Fruit fly (Drosophila melanogaster) whole organism, embryonic: ENCODE data around the gene Zn72D.

Experiments used
- Adf1 ChIP-seq: fragments of 200-800 bp; sonication (Bioruptor generic); IDR thresholded peaks from 2 replicates; pipeline ENCODE4 v1.3.6; 2022; ENCODE audit warnings: missing biosample characterization, missing genetic modification characterization
- Atf6 ChIP-seq: fragments of 200-800 bp; sonication (Bioruptor generic); IDR thresholded peaks from 2 replicates; pipeline ENCODE4 v1.3.6; 2022; ENCODE audit warnings: missing biosample characterization, missing genetic modification characterization
- Awh ChIP-seq: fragments of 200-800 bp; sonication (Bioruptor generic); IDR thresholded peaks from 2 replicates; pipeline ENCODE4, ENCODE4 v1.3.6; 2022; ENCODE audit warnings: missing biosample characterization, missing genetic modification characterization
- Blimp-1 ChIP-seq: fragments of 200-800 bp; sonication (Bioruptor generic); optimal IDR thresholded peaks from 3 replicates; lab custom pipeline; 2018; ENCODE audit warnings: missing biosample characterization, missing genetic modification characterization, mild to moderate bottlenecking, moderate library complexity, missing genetic modification reagents
- Bteb2 ChIP-seq: fragments of 200-800 bp; sonication (Bioruptor generic); optimal IDR thresholded peaks from 2 replicates; lab custom pipeline; 2016; ENCODE audit warnings: missing biosample characterization, missing genetic modification characterization
- CG10267 ChIP-seq: fragments of 200-800 bp; sonication (Bioruptor generic); optimal IDR thresholded peaks from 2 replicates; lab custom pipeline; 2018; ENCODE audit warnings: missing biosample characterization, mild to moderate bottlenecking, missing genetic modification characterization, moderate library complexity
- CG10959 ChIP-seq: fragments of 200-800 bp; sonication (Bioruptor generic); IDR thresholded peaks from 2 replicates; pipeline ENCODE4 v1.3.6; 2022; ENCODE audit warnings: missing biosample characterization, missing genetic modification characterization
- CG12104 ChIP-seq: fragments of 200-800 bp; sonication (Bioruptor generic); optimal IDR thresholded peaks from 3 replicates; lab custom pipeline; 2016; ENCODE audit warnings: missing biosample characterization, missing genetic modification characterization
- CG15269 ChIP-seq: fragments of 200-800 bp; sonication (Bioruptor generic); optimal IDR thresholded peaks from 2 replicates; lab custom pipeline; 2018; ENCODE audit warnings: missing biosample characterization, mild to moderate bottlenecking, missing genetic modification characterization, moderate library complexity
- CG15514 ChIP-seq: fragments of 200-800 bp; sonication (Bioruptor generic); optimal IDR thresholded peaks from 3 replicates; lab custom pipeline; 2017; ENCODE audit warnings: missing biosample characterization, missing genetic modification characterization, mild to moderate bottlenecking, moderate library complexity, missing genetic modification reagents
- CG18011 ChIP-seq: fragments of 200-800 bp; sonication (Bioruptor generic); optimal IDR thresholded peaks from 2 replicates; lab custom pipeline; 2017; ENCODE audit warnings: missing biosample characterization, missing genetic modification characterization, mild to moderate bottlenecking, moderate library complexity, missing genotype
- CG2120 ChIP-seq: fragments of 200-800 bp; sonication (Bioruptor generic); optimal IDR thresholded peaks from 3 replicates; lab custom pipeline; 2016; ENCODE audit warnings: missing biosample characterization, missing genetic modification characterization
- CG31441 ChIP-seq: fragments of 200-800 bp; sonication (Bioruptor generic); IDR thresholded peaks from 2 replicates; pipeline ENCODE4 v1.3.6; 2022; ENCODE audit warnings: missing biosample characterization, missing genetic modification characterization
- CG32532 ChIP-seq: fragments of 200-800 bp; sonication (Bioruptor generic); IDR thresholded peaks from 2 replicates; pipeline ENCODE4 v1.3.6; 2022; ENCODE audit warnings: missing biosample characterization, missing genetic modification characterization
- CG4617 ChIP-seq: fragments of 200-800 bp; sonication (Bioruptor generic); optimal IDR thresholded peaks from 3 replicates; lab custom pipeline; 2016; ENCODE audit warnings: missing biosample characterization, missing genetic modification characterization, borderline replicate concordance
- CG6654 ChIP-seq: fragments of 200-800 bp; sonication (Bioruptor generic); optimal IDR thresholded peaks from 2 replicates; lab custom pipeline; 2017; ENCODE audit warnings: missing biosample characterization, mild to moderate bottlenecking, missing genetic modification characterization
- CG7357 ChIP-seq: fragments of 200-800 bp; sonication (Bioruptor generic); IDR thresholded peaks from 3 replicates; pipeline ENCODE4 v1.3.6; 2022; ENCODE audit warnings: missing biosample characterization, missing genetic modification characterization
- CoRest ChIP-seq: fragments of 200-800 bp; sonication (Bioruptor generic); optimal IDR thresholded peaks from 3 replicates; lab custom pipeline; 2018; ENCODE audit warnings: missing biosample characterization, mild to moderate bottlenecking, missing genetic modification characterization, moderate library complexity
- D ChIP-seq, 2 experiments: fragments of 200-800 bp in 1 of 2; fragments of >200 bp in 1 of 2; sonication (Bioruptor generic) in 1 of 2; optimal IDR thresholded peaks; 2 replicates in 1 of 2; 3 replicates in 1 of 2; lab custom pipeline; 2017; ENCODE audit warnings: mild to moderate bottlenecking in 1 of 2, missing biosample characterization in 1 of 2, missing genetic modification characterization in 1 of 2, missing genetic modification reagents in 1 of 2
- Dref ChIP-seq: fragments of 200-800 bp; sonication (Bioruptor generic); IDR thresholded peaks from 2 replicates; pipeline ENCODE4 v1.3.6; 2022; ENCODE audit warnings: missing biosample characterization, missing genetic modification characterization
- HmgD ChIP-seq: fragments of 200-800 bp; sonication (Bioruptor generic); optimal IDR thresholded peaks from 3 replicates; lab custom pipeline; 2016; ENCODE audit warnings: missing biosample characterization, missing genetic modification characterization
- Lim3 ChIP-seq: fragments of 200-800 bp; sonication (Bioruptor generic); IDR thresholded peaks from 2 replicates; pipeline ENCODE4 v1.3.6; 2022; ENCODE audit warnings: missing biosample characterization, missing genetic modification characterization
- Oaz ChIP-seq: fragments of 200-800 bp; sonication (Bioruptor generic); IDR thresholded peaks from 2 replicates; pipeline ENCODE4 v1.3.6; 2022; ENCODE audit warnings: missing biosample characterization, missing genetic modification characterization
- Tbp ChIP-seq: fragments of >200 bp; optimal IDR thresholded peaks from 2 replicates; lab custom pipeline; 2018; ENCODE audit warnings: missing biosample characterization, missing genetic modification characterization
- ab ChIP-seq: fragments of 200-800 bp; sonication (Bioruptor generic); optimal IDR thresholded peaks from 2 replicates; lab custom pipeline; 2016; ENCODE audit warnings: missing biosample characterization, missing genetic modification characterization
- amos ChIP-seq: fragments of 200-800 bp; sonication (Bioruptor generic); IDR thresholded peaks from 2 replicates; pipeline ENCODE4 v1.3.6; 2022; ENCODE audit warnings: missing biosample characterization, missing genetic modification characterization; ENCODE audit not compliant: partially characterized antibody
- az2 ChIP-seq: fragments of 200-800 bp; sonication (Bioruptor generic); optimal IDR thresholded peaks from 3 replicates; lab custom pipeline; 2016; ENCODE audit warnings: missing biosample characterization, missing genetic modification characterization
- bigmax ChIP-seq: fragments of 200-800 bp; sonication (Bioruptor generic); optimal IDR thresholded peaks from 2 replicates; lab custom pipeline; 2018; ENCODE audit warnings: missing biosample characterization, mild to moderate bottlenecking, missing genetic modification characterization
- cato ChIP-seq: fragments of 200-800 bp; sonication (Bioruptor generic); optimal IDR thresholded peaks from 2 replicates; lab custom pipeline; 2016; ENCODE audit warnings: missing biosample characterization, missing genetic modification characterization, borderline replicate concordance
- corto ChIP-seq: fragments of 200-800 bp; sonication (Bioruptor generic); optimal IDR thresholded peaks from 2 replicates; lab custom pipeline; 2016; ENCODE audit warnings: missing biosample characterization, mild to moderate bottlenecking, missing genetic modification characterization, moderate library complexity
- crol ChIP-seq: fragments of 200-800 bp; sonication (Bioruptor generic); IDR thresholded peaks from 2 replicates; pipeline ENCODE4 v1.3.6; 2022; ENCODE audit warnings: missing biosample characterization, missing genetic modification characterization
- exex ChIP-seq: fragments of 200-800 bp; sonication (Bioruptor generic); optimal IDR thresholded peaks from 4 replicates; lab custom pipeline; 2018; ENCODE audit warnings: missing biosample characterization, mild to moderate bottlenecking, missing genetic modification characterization, moderate library complexity
- fd102C ChIP-seq: fragments of 200-800 bp; sonication (Bioruptor generic); optimal IDR thresholded peaks from 2 replicates; lab custom pipeline; 2018; ENCODE audit warnings: missing biosample characterization, mild to moderate bottlenecking, missing genetic modification characterization, moderate library complexity
- fd64A ChIP-seq: fragments of 200-800 bp; sonication (Bioruptor generic); optimal IDR thresholded peaks from 3 replicates; lab custom pipeline; 2018; ENCODE audit warnings: missing biosample characterization, mild to moderate bottlenecking, missing genetic modification characterization
- fru ChIP-seq: fragments of >200 bp; optimal IDR thresholded peaks from 2 replicates; lab custom pipeline; 2017
- hb ChIP-seq: fragments of 200-800 bp; sonication (Bioruptor generic); IDR thresholded peaks from 3 replicates; pipeline ENCODE4 v1.3.6; 2022; ENCODE audit warnings: missing biosample characterization, missing genetic modification characterization; ENCODE audit not compliant: partially characterized antibody
- her ChIP-seq: fragments of 200-800 bp; sonication (Bioruptor generic); optimal IDR thresholded peaks from 2 replicates; lab custom pipeline; 2016; ENCODE audit warnings: missing biosample characterization, missing genetic modification characterization
- hkb ChIP-seq, 2 experiments: fragments of 200-800 bp in 1 of 2; fragments of >200 bp in 1 of 2; sonication (Bioruptor generic) in 1 of 2; IDR thresholded peaks in 1 of 2; optimal IDR thresholded peaks in 1 of 2; 2 replicates each; pipeline versions ENCODE4 v1.3.6 to Lab custom; 2017 to 2022; ENCODE audit warnings: missing biosample characterization in 1 of 2, missing genetic modification characterization in 1 of 2
- luna ChIP-seq: fragments of 200-800 bp; sonication (Bioruptor generic); optimal IDR thresholded peaks from 2 replicates; lab custom pipeline; 2016; ENCODE audit warnings: missing biosample characterization, missing genetic modification characterization
- nom ChIP-seq: fragments of 200-800 bp; sonication (Bioruptor generic); optimal IDR thresholded peaks from 2 replicates; lab custom pipeline; 2017; ENCODE audit warnings: missing biosample characterization, missing genetic modification characterization, mild to moderate bottlenecking, moderate library complexity, missing genetic modification reagents
- pnt ChIP-seq: fragments of 200-800 bp; sonication (Bioruptor generic); optimal IDR thresholded peaks from 3 replicates; lab custom pipeline; 2016; ENCODE audit warnings: missing biosample characterization, missing genetic modification characterization
- row ChIP-seq: fragments of 200-800 bp; sonication (Bioruptor generic); IDR thresholded peaks from 3 replicates; pipeline ENCODE4 v1.3.6; 2022; ENCODE audit warnings: missing biosample characterization, missing genetic modification characterization
- schlank ChIP-seq: fragments of 200-800 bp; sonication (Bioruptor generic); optimal IDR thresholded peaks from 2 replicates; lab custom pipeline; 2018; ENCODE audit warnings: missing biosample characterization, mild to moderate bottlenecking, missing genetic modification characterization
- stc ChIP-seq: fragments of 200-800 bp; sonication (Bioruptor generic); IDR thresholded peaks from 2 replicates; pipeline ENCODE4 v1.3.6; 2022; ENCODE audit warnings: missing biosample characterization, missing genetic modification characterization
- sug ChIP-seq: fragments of 200-800 bp; optimal IDR thresholded peaks from 2 replicates; lab custom pipeline; 2019; ENCODE audit warnings: missing biosample characterization, mild to moderate bottlenecking, missing genetic modification characterization, moderate library complexity
- tna ChIP-seq: fragments of 200-800 bp; sonication (Bioruptor generic); IDR thresholded peaks from 2 replicates; pipeline ENCODE4 v1.3.6; 2022; ENCODE audit warnings: missing biosample characterization, missing genetic modification characterization; ENCODE audit not compliant: partially characterized antibody
- trem ChIP-seq: fragments of 200-800 bp; optimal IDR thresholded peaks from 3 replicates; lab custom pipeline; 2019; ENCODE audit warnings: missing biosample characterization, mild to moderate bottlenecking, missing genetic modification characterization, moderate library complexity
- ttk ChIP-seq: fragments of 200-800 bp; sonication (Bioruptor generic); IDR thresholded peaks from 2 replicates; pipeline ENCODE4 v2.1.2; 2022; ENCODE audit warnings: missing biosample characterization, missing genetic modification characterization

The Zn72D gene

DNA sequence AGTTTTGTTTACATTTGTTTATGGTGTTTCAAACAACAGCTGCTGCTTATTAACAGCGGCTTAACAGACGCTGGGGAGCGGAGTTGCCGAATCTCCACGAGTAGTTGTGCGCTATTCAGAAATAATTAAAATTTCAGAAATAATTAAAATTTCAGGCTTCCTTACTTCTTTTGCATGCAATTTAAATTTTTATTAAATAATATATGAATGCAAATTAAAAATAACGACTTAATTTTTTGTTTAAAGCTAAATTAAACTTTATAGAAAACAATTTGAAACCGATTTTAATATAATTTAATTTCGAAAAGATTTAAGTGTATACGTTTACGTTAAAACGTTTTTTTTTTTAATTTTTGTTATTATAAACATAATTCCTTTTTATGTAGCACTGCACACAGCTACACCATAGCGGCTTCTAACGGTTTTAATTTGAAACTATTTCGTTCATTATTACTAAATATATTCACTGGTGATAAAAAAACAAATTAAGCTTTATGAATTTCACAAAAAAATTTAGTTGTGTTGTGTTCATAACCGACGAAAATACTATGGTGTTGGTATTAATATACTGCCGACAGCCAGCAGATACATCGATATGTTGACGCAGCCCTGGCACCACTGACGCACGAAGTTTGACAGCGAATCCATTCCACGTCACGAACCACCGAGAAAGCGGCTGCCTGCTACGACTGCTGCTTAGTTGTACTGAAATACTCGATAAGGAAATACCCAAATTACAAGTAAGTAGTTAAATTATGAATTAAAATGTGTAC is 16.7 kb upstream of the Zn72D start, which contains the start of gene SsRbeta (continued):
- no peak for TF ChIP-seq CG6654 (GFP tag; lab: Kevin White, UChicago)
- no peak for TF ChIP-seq fru (lab: Kevin White, UChicago)
- no peak for TF ChIP-seq pnt (GFP tag; lab: Kevin White, UChicago)
- TF ChIP-seq schlank, result no peak
- peak; percentile 94 for TF ChIP-seq CG18011
- TF ChIP-seq CG12104, result peak; percentile 45
- TF ChIP-seq Bteb2 (GFP tag; lab: Kevin White, UChicago), result no peak
- TF ChIP-seq row (GFP tag; lab: Robert Waterston, UW), result peak; percentile 74
- peak; percentile 37; the same call in 1 of the 2 replicates for TF ChIP-seq tna (GFP tag; lab: Robert Waterston, UW)
- TF ChIP-seq fd64A (GFP tag; lab: Kevin White, UChicago), result no peak
- TF ChIP-seq amos (GFP tag; lab: Robert Waterston, UW), result peak; percentile 88; the same call in 1 of the 2 replicates
- peak; percentile 49 for TF ChIP-seq Blimp-1 (GFP tag; lab: Kevin White, UChicago)
- peak; percentile 72 for TF ChIP-seq Dref (GFP tag; lab: Robert Waterston, UW)
- TF ChIP-seq exex, result no peak
- peak; percentile 55 for TF ChIP-seq stc (GFP tag; lab: Robert Waterston, UW)
- TF ChIP-seq Lim3, result no peak
- TF ChIP-seq Tbp, result peak; percentile 33
- TF ChIP-seq CoRest (tag; lab: Kevin White, UChicago), result peak; percentile 46
- TF ChIP-seq hkb (optimal IDR thresholded peaks at IDR 0.05; lab: Kevin White, UChicago), result no peak
- peak; percentile 30 for TF ChIP-seq hkb (GFP tag; IDR thresholded peaks at IDR 0.05; lab: Robert Waterston, UW)
- no peak for TF ChIP-seq crol
- no peak for TF ChIP-seq HmgD (GFP tag; lab: Kevin White, UChicago)
- peak; percentile 34 for TF ChIP-seq CG10267 (tag; lab: Kevin White, UChicago)
- peak; percentile 85 for TF ChIP-seq CG32532 (GFP tag; lab: Robert Waterston, UW)
- no peak for TF ChIP-seq Atf6 (GFP tag; lab: Robert Waterston, UW)
- TF ChIP-seq luna, result no peak
- TF ChIP-seq bigmax (GFP tag; lab: Kevin White, UChicago), result peak; percentile 17
- TF ChIP-seq CG31441 (GFP tag; lab: Robert Waterston, UW), result peak; percentile 65
- no peak for TF ChIP-seq fd102C (GFP tag; lab: Kevin White, UChicago)
- no peak for TF ChIP-seq corto (GFP tag; lab: Kevin White, UChicago)
- no peak for TF ChIP-seq CG2120 (GFP tag; lab: Kevin White, UChicago)
- TF ChIP-seq CG15269 (tag; lab: Kevin White, UChicago), result peak; percentile 36
- peak; percentile 79 for TF ChIP-seq CG15514
- no peak for TF ChIP-seq CG10959 (GFP tag; lab: Robert Waterston, UW)
- peak; percentile 61; the same call in 1 of the 3 replicates for TF ChIP-seq hb
- TF ChIP-seq CG4617 (GFP tag; lab: Kevin White, UChicago), result no peak
- peak; percentile 76 for TF ChIP-seq Awh
- TF ChIP-seq nom (GFP tag; lab: Kevin White, UChicago), result no peak
- no peak for TF ChIP-seq her (GFP tag; lab: Kevin White, UChicago)
- no peak for TF ChIP-seq Adf1
- no peak for TF ChIP-seq cato (GFP tag; lab: Kevin White, UChicago)
- no peak for TF ChIP-seq Oaz (GFP tag; lab: Robert Waterston, UW)
- 0 out of 3 replicates have a peak, but pooled peaks have one; percentile 6 for TF ChIP-seq CG7357 (GFP tag; lab: Robert Waterston, UW)
- peak; percentile 43 for TF ChIP-seq trem
- TF ChIP-seq ab (GFP tag; lab: Kevin White, UChicago), result no peak
- TF ChIP-seq D (optimal IDR thresholded peaks at IDR 0.05; lab: Kevin White, UChicago), result no peak
- no peak for TF ChIP-seq D (GFP tag; optimal IDR thresholded peaks at IDR 0.05; lab: Kevin White, UChicago)
- TF ChIP-seq az2 (GFP tag; lab: Kevin White, UChicago), result no peak
- TF ChIP-seq ttk (GFP tag; lab: Robert Waterston, UW), result peak; percentile 50
- TF ChIP-seq sug (tag; lab: Kevin White, UChicago), result no peak
